Fruit fly (Drosophila melanogaster): ENCODE measurements around the gene Phlpp.
A peak's percentile ranks its signal among the peaks of the same experiment; 100 is the strongest.

Phlpp gene

DNA sequence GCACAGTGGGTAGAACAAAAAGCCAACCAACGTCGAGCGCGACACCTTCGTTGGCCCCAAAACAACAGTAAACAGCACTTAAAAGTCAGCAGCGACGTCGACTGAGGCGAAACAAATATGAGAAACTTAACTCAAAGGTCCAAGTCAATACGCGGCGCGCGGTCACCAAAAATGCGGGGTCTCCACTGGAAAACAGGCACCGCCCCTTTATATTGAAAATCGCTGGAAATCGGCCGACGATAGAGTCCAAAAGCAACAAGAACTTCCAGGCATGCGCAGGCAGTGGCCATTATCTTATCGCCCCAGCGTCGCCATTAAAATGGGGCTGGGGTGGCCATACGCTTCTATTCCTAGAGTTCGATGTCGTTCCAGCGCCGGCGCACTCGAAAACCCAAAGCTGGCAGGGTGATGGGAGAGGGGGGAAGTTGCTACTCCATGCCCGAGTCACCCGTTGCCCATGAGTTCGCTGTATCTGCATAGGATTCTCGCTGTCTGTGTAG lies 49.5 kb downstream of the Phlpp start, which contains the start of gene Lim3 (continued):
- no peak for TF ChIP-seq CG5953 (GFP tag; IDR thresholded peaks at IDR 0.05)
- no peak for TF ChIP-seq unpg (GFP tag; optimal IDR thresholded peaks at IDR 0.05)
- peak; percentile 32; the same call in 1 of the 3 replicates for TF ChIP-seq zen2 (GFP tag; IDR thresholded peaks at IDR 0.05; ENCODE audit: partially characterized antibody)
- TF ChIP-seq CG12236 (GFP tag; optimal IDR thresholded peaks at IDR 0.05), result no peak
- no peak for TF ChIP-seq CG12744 (GFP tag; optimal IDR thresholded peaks at IDR 0.05)
- TF ChIP-seq chif (GFP tag; optimal IDR thresholded peaks at IDR 0.05), result no peak
- TF ChIP-seq CG8359 (GFP tag; optimal IDR thresholded peaks at IDR 0.05; ENCODE audit: borderline replicate concordance), result no peak
- no peak for TF ChIP-seq scrt (GFP tag; optimal IDR thresholded peaks at IDR 0.05)
- TF ChIP-seq phol (tag; optimal IDR thresholded peaks at IDR 0.05), result peak; percentile 17
- TF ChIP-seq org-1 (GFP tag; optimal IDR thresholded peaks at IDR 0.05), result no peak
- peak; percentile 66; the same call in 1 of the 3 replicates for TF ChIP-seq ci (GFP tag; IDR thresholded peaks at IDR 0.05)
- peak; percentile 68 for TF ChIP-seq Adf1 (GFP tag; IDR thresholded peaks at IDR 0.05)
- peak; percentile 45; the same call in 1 of the 2 replicates for TF ChIP-seq seq (GFP tag; IDR thresholded peaks at IDR 0.05)
- no peak for TF ChIP-seq yki (optimal IDR thresholded peaks at IDR 0.05)
- TF ChIP-seq grn (GFP tag; optimal IDR thresholded peaks at IDR 0.05), result peak; percentile 12
- TF ChIP-seq CG33557 (GFP tag; optimal IDR thresholded peaks at IDR 0.05), result no peak
- no peak for TF ChIP-seq sima (GFP tag; optimal IDR thresholded peaks at IDR 0.05)
- 0 out of 3 replicates have a peak, but pooled peaks have one; percentile 5 for TF ChIP-seq CG6791 (GFP tag; IDR thresholded peaks at IDR 0.05; ENCODE audit: partially characterized antibody)
- 0 out of 3 replicates have a peak, but pooled peaks have one; percentile 34 for TF ChIP-seq vnd (GFP tag; IDR thresholded peaks at IDR 0.05; ENCODE audit: partially characterized antibody)
- TF ChIP-seq CG8388 (GFP tag; optimal IDR thresholded peaks at IDR 0.05), result no peak
- TF ChIP-seq pnt (GFP tag; optimal IDR thresholded peaks at IDR 0.05), result no peak
- no peak for TF ChIP-seq MBD-R2 (GFP tag; IDR thresholded peaks at IDR 0.05)
- no peak for TF ChIP-seq tll (GFP tag; optimal IDR thresholded peaks at IDR 0.05)
- no peak for TF ChIP-seq Ptx1 (GFP tag; IDR thresholded peaks at IDR 0.05)
- TF ChIP-seq cwo (GFP tag; optimal IDR thresholded peaks at IDR 0.05), result no peak
- TF ChIP-seq Lim3 (GFP tag; IDR thresholded peaks at IDR 0.05), result 0 out of 2 replicates have a peak, but pooled peaks have one; percentile 14

dm6 chr2L:19109625-19110204 lies 50.8 kb downstream of the Phlpp start, which contains the start of gene amd:
Gene amd (plus strand): TSS chr2L:19110154.
- TF ChIP-seq dm (GFP tag; optimal IDR thresholded peaks at IDR 0.05) (no peak), Eip74EF (GFP tag; optimal IDR thresholded peaks at IDR 0.05) (peak in 1 of 2 experiments; percentile 77), tap (tag; optimal IDR thresholded peaks at IDR 0.05) (no peak), Camta (GFP tag; optimal IDR thresholded peaks at IDR 0.05) (no peak), Scr (GFP tag; IDR thresholded peaks at IDR 0.05; ENCODE audit: partially characterized antibody) (no peak), mld (GFP tag; IDR thresholded peaks at IDR 0.05; ENCODE audit: partially characterized antibody) (no peak), aop (GFP tag; IDR thresholded peaks at IDR 0.05) (no peak), Pdp1 (GFP tag; optimal IDR thresholded peaks at IDR 0.05) (peak in 1 of 2 experiments; percentile 53), Awh (GFP tag; IDR thresholded peaks at IDR 0.05) (peak; percentile 66; the same call in 1 of the 2 replicates), sd (tag; optimal IDR thresholded peaks at IDR 0.05) (peak; percentile 29), grn (GFP tag; optimal IDR thresholded peaks at IDR 0.05) (peak; percentile 49), CG17186 (GFP tag; optimal IDR thresholded peaks at IDR 0.05) (no peak), CG6813 (GFP tag; optimal IDR thresholded peaks at IDR 0.05) (no peak), vvl (GFP tag; IDR thresholded peaks at IDR 0.05) (peak; percentile 46; the same call in 1 of the 2 replicates), CG15269 (tag; optimal IDR thresholded peaks at IDR 0.05) (peak; percentile 10), CG7928 (GFP tag; optimal IDR thresholded peaks at IDR 0.05) (no peak), phol (tag; optimal IDR thresholded peaks at IDR 0.05) (no peak), abd-A (tag; optimal IDR thresholded peaks at IDR 0.05) (peak; percentile 72), al (GFP tag; IDR thresholded peaks at IDR 0.05) (no peak), CG10267 (tag; optimal IDR thresholded peaks at IDR 0.05) (no peak)

Data from whole organism, embryonic.